Fruit fly (Drosophila melanogaster): ENCODE data around the gene CG42729.

DNA sequence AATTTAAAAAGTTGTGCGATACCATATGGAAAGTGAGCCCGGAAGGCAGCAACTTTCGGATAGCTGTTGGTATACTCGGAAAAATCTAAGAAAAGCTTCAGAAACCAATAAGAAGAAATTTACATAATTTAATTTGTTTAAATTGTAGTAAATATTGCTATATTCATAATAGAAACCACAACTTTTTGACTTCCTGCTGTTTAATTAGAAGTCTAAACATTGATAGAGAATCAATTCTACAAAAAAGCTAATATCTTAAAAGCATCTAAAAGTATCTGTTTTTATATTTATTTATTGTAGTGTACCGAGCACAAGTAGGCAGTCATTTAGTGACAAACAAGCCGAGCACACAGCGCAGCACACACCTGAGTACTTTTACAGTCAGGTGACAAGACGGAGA is 31.0 kb downstream of the CG42729 start, which contains the start of gene CG13455:
- TF ChIP-seq CG8478 (optimal IDR thresholded peaks at IDR 0.05) (no peak), CTCF (optimal IDR thresholded peaks at IDR 0.05) (no peak)

Data from S2 (cell line).